Fruit fly (Drosophila melanogaster) Kc167 (cell line): ENCODE results near the gene Rnf11.

ENCODE experiments used
- Myc ChIP-seq: fragments of >200 bp; optimal IDR thresholded peaks from 2 replicates; lab custom pipeline; 2017; ENCODE audit warnings: missing external identifiers
- psq ChIP-seq: fragments of >200 bp; optimal IDR thresholded peaks from 2 replicates; lab custom pipeline; 2017; ENCODE audit warnings: missing external identifiers
- ttk ChIP-seq: sonication (Bioruptor generic); optimal IDR thresholded peaks from 2 replicates; lab custom pipeline; 2017; ENCODE audit warnings: missing external identifiers

- no peak for TF ChIP-seq psq (lab: Kevin White, UChicago)
- no peak for TF ChIP-seq ttk (lab: Kevin White, UChicago)
- no peak for TF ChIP-seq Myc (lab: Kevin White, UChicago)
Measured at dm6 chr4:318795-319194, 4.1 kb downstream of the Rnf11 start.
